Worm (Caenorhabditis elegans) whole organism, L3 larva: ENCODE results near the gene ndub-2.

Source experiments
- ceh-16 ChIP-seq: sonication (generic microtip); optimal IDR thresholded peaks from 2 replicates; lab custom pipeline; 2017; ENCODE audit warnings: missing biosample characterization, missing genetic modification characterization
- mdl-1 ChIP-seq: fragments of 150-350 bp; optimal IDR thresholded peaks from 2 replicates; lab custom pipeline; 2014; ENCODE audit warnings: missing biosample characterization, missing genetic modification characterization
- nhr-11 ChIP-seq: fragments of 150-350 bp; optimal IDR thresholded peaks from 2 replicates; lab custom pipeline; 2014; ENCODE audit warnings: missing biosample characterization, missing genetic modification characterization
- snpc-4 ChIP-seq: fragments of 150-350 bp; optimal IDR thresholded peaks from 2 replicates; lab custom pipeline; 2014; ENCODE audit warnings: missing biosample characterization, missing genetic modification characterization

ce11 chrII:9019704-9020103 lies 23.5 kb downstream of the ndub-2 start, which contains the start of gene dep-1:
- TF ChIP-seq mdl-1 (tag; lab: Kevin White, UChicago) (no peak), nhr-11 (tag; lab: Kevin White, UChicago) (no peak), snpc-4 (tag; lab: Kevin White, UChicago) (no peak), ceh-16 (no peak)
